Fruit fly (Drosophila melanogaster) S2 (cell line): ENCODE measurements around the gene CG13041.

Experiments
- CG8478 ChIP-seq: fragments of >200 bp; optimal IDR thresholded peaks from 2 replicates; lab custom pipeline; 2018
- CTCF ChIP-seq, 2 experiments: fragments of >200 bp; optimal IDR thresholded peaks; 2 replicates each; lab custom pipeline; 2018

Gene CG13041

DNA sequence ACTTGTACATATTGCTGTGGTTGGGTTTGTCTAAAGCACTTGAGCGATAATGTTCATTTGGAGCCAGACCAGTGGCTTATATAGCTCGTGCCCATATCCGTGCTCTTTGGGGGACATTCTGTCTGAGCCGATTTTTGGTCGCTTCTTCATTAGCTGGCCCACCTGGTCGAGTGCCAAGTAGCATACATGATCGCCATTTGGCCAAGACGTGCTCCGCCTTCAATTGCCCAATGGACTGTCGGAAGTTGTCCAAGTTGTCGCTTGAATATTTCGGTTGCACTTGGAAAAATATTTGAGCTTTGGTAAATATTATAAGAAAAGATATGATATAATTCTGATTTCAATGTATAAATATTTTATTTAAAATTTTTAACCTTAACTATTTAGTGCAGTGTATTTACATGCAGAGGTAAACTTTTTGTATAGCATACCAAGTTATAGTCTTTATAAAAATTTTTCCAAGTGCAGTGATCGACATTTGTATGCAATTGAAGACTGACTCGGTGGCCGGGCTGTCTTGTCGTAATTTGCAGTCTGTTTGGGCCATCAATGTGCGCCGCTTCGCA is 33.9 kb downstream of the CG13041 start, which contains the start of gene CG13047:
Gene CG13047 (minus strand): TSS at position 51 of the 566 bp plus-strand sequence.
- TF ChIP-seq CG8478 (lab: Kevin White, UChicago), result no peak
- no peak for TF ChIP-seq CTCF (optimal IDR thresholded peaks at IDR 0.05; lab: Kevin White, UChicago)

DNA sequence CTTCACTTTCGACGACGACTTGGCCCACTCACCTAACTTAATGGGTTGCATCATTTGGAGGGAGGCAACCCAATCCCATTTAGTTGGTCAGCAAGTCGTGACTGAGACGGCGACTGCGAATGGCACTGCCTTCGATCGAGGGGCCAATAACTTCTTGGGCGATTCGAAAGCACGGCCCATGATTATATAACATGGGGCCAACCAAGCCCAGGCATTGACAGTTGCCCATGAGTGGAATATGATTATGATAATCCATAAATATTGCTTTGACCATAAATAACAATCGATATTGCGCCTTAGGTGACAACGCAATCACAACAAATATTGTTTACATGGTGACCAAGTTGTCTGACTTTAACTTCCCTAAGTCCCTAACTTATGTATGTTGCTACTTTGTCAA is 35.5 kb downstream of the CG13041 start, which contains the start of gene CG13048:
Gene CG13048 (minus strand): TSS at position 101 of the 400 bp plus-strand sequence.
- TF ChIP-seq CTCF (optimal IDR thresholded peaks at IDR 0.05; lab: Kevin White, UChicago), result no peak
- TF ChIP-seq CG8478 (lab: Kevin White, UChicago), result no peak

- TF ChIP-seq CTCF (optimal IDR thresholded peaks at IDR 0.05; lab: Kevin White, UChicago), result no peak
- no peak for TF ChIP-seq CG8478 (lab: Kevin White, UChicago)
Measured at dm6 chr3L:16281880-16282556, 37.3 kb downstream of the CG13041 start, which contains the start of gene CG13049. TSS of gene CG13049 (minus strand) at chr3L:16281930.

- no peak for TF ChIP-seq CG8478 (lab: Kevin White, UChicago)
- no peak for TF ChIP-seq CTCF (optimal IDR thresholded peaks at IDR 0.05; lab: Kevin White, UChicago)
Measured at dm6 chr3L:16279987-16280454, 39.3 kb downstream of the CG13041 start, which contains the start of gene CG13064. TSS of gene CG13064 (plus strand) at chr3L:16280404.

DNA sequence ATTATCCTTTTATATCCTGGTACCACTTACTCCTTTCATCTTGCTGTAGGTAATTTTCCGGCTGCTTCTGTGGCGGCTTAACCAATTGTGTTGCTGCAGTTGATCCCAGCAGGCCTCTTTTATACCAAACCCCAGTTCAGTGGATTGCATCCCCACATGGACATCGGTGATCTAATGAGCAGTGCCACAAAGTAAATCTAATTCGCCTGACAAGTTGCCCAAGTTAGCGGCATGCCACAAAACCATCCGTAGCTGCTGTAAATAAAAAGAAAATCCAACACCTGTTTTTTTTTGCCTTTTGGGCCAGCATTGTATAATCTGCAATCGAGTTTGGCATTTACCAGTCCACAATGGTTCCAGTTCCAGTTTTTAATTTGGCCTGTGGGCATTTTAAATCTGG is 40.2 kb downstream of the CG13041 start, which contains the start of gene CG13050:
Gene CG13050 (minus strand): TSS at position 101 of the 400 bp plus-strand sequence.
- TF ChIP-seq CTCF (optimal IDR thresholded peaks at IDR 0.05; lab: Kevin White, UChicago) (no peak), CG8478 (lab: Kevin White, UChicago) (no peak)

dm6 chr3L:16277135-16277534 is 42.2 kb downstream of the CG13041 start, which contains the start of gene CG13065:
TSS of gene CG13065 (plus strand) at chr3L:16277435.
- no peak for TF ChIP-seq CG8478 (lab: Kevin White, UChicago)
- no peak for TF ChIP-seq CTCF (optimal IDR thresholded peaks at IDR 0.05; lab: Kevin White, UChicago)

- no peak for TF ChIP-seq CTCF (optimal IDR thresholded peaks at IDR 0.05; lab: Kevin White, UChicago)
- no peak for TF ChIP-seq CG8478 (lab: Kevin White, UChicago)
Measured at dm6 chr3L:16275391-16276017, 43.8 kb downstream of the CG13041 start.

- TF ChIP-seq CTCF (optimal IDR thresholded peaks at IDR 0.05; lab: Kevin White, UChicago), result no peak
- TF ChIP-seq CG8478 (lab: Kevin White, UChicago), result no peak
Measured at dm6 chr3L:16272338-16272959, 46.9 kb downstream of the CG13041 start, which contains the start of gene CG13066. TSS of gene CG13066 (plus strand) at chr3L:16272909.

DNA sequence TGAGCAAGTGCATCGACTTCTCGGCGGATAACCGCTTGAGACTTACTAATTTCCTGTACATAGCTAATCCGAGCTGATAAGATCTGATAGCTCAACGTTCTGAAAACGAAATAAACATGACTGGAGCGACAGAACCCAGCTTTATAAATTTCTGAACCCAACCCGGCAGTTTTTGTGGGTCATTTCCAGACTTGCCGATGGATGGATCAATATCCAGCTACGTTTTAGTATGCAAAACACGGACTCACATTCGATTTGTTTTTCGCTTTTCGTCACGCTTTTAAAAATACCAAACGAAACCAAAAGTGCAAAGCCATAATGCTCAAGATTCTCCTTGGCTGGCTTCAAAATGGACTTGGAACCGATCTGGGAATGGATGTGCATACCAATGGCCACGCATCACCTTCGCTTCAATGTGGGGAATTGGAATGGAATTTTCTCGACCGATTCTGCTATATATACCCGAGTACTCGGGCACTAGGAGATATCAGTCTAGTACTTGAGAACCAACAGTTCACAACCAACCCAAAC is 48.5 kb downstream of the CG13041 start, which contains the start of the genes CG34248 and CG13067:
Gene CG34248 (minus strand): TSS at position 101 of the 531 bp plus-strand sequence.
Gene CG13067 (plus strand): TSS at position 481 of the 531 bp plus-strand sequence.
- TF ChIP-seq CTCF (optimal IDR thresholded peaks at IDR 0.05; lab: Kevin White, UChicago), result no peak
- no peak for TF ChIP-seq CG8478 (lab: Kevin White, UChicago)

dm6 chr3L:16269092-16269491 is 50.2 kb downstream of the CG13041 start, which contains the start of gene CG13068:
TSS of gene CG13068 (plus strand) at chr3L:16269392.
- no peak for TF ChIP-seq CG8478 (lab: Kevin White, UChicago)
- no peak for TF ChIP-seq CTCF (optimal IDR thresholded peaks at IDR 0.05; lab: Kevin White, UChicago)
